Worm (Caenorhabditis elegans) whole organism, early embryonic: ENCODE results near the gene F52B10.3.

ENCODE experiments used
- aly-1 ChIP-seq: sonication (generic microtip); optimal IDR thresholded peaks from 2 replicates; lab custom pipeline; 2016; ENCODE audit warnings: missing genetic modification characterization, missing compliant biosample characterization
- ama-1 ChIP-seq: fragments of 150-350 bp; optimal IDR thresholded peaks from 2 replicates; lab custom pipeline; 2014
- ceh-13 ChIP-seq: fragments of 200-800 bp; sonication (Bioruptor generic); optimal IDR thresholded peaks from 2 replicates; lab custom pipeline; 2018; ENCODE audit warnings: mild to moderate bottlenecking, missing genetic modification characterization, missing compliant biosample characterization
- flt-1 ChIP-seq: fragments of 200-800 bp; sonication (Bioruptor generic); IDR thresholded peaks from 2 replicates; pipeline ENCODE4 v1.3.6; 2022; ENCODE audit warnings: missing genetic modification characterization, missing compliant biosample characterization
- hmbx-1 ChIP-seq: sonication (generic microtip); optimal IDR thresholded peaks from 2 replicates; lab custom pipeline; 2016; ENCODE audit warnings: mild to moderate bottlenecking, missing genetic modification characterization, missing compliant biosample characterization
- hmg-4 ChIP-seq: fragments of 200-800 bp; sonication (Bioruptor generic); optimal IDR thresholded peaks from 2 replicates; lab custom pipeline; 2018; ENCODE audit warnings: mild to moderate bottlenecking, missing genetic modification characterization, missing compliant biosample characterization
- scrt-1 ChIP-seq: fragments of 200-800 bp; sonication (Bioruptor generic); IDR thresholded peaks from 2 replicates; pipeline ENCODE4 v1.3.6; 2022; ENCODE audit warnings: missing genetic modification characterization, missing compliant biosample characterization
- tbx-11 ChIP-seq: fragments of 200-800 bp; sonication (Bioruptor generic); IDR thresholded peaks from 2 replicates; pipeline ENCODE4 v1.3.6; 2022; ENCODE audit warnings: missing genetic modification characterization, missing compliant biosample characterization

DNA sequence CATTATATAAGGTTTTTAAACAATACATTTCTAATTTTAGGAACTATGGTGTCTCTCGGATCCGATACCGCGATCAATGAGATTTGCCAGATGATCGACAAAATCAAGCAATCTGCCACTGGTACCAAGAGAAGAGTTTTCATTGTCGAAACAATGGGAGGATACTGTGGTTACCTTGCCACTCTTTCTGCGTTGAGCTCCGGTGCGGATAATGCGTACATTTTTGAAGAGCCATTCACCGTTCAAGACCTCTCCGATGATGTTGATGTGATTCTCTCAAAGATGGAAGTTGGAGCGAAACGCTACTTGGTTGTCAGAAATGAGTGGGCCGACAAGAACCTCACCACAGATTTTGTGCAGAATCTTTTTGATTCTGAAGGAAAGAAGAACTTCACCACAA is 45.5 kb upstream of the F52B10.3 start:
- TF ChIP-seq ceh-13 (GFP tag; lab: Kevin White, UChicago) (no peak), tbx-11 (GFP tag; lab: Robert Waterston, UW) (no peak), flt-1 (GFP tag; lab: Robert Waterston, UW) (no peak), aly-1 (tag; lab: Kevin White, UChicago) (no peak), ama-1 (no peak), scrt-1 (GFP tag; lab: Robert Waterston, UW) (no peak), hmbx-1 (tag; lab: Kevin White, UChicago) (no peak), hmg-4 (GFP tag; lab: Kevin White, UChicago) (no peak)
